Fruit fly (Drosophila melanogaster): ENCODE results near the gene CG2116.

DNA sequence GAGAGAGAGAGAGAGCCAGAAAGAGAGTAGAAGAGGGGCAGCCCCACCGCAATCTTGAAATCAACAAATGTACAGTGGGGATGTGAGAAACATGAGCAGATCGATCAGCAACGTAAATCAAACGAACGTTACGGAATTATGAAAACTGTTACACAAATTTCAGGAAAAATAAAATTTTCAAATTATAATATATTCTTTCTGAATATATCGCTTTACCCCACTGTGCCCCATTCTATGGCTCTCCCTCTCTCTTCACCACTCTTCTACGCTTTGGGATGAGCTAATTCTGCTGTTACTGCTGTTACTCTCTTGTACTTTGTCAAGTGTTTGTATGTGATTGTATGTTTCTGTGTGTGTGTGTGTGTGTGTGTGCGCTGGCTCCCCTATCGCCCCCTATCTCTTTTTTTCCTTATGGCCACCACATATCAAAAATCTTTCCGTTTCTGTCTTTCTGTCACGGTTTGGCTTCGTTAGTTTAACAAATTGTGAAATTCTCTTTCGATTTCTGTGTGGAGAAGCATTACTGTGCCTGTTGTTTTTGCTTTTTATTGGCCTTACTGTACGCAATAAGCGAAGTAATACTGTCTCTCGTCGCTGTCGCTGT is 38.5 kb upstream of the CG2116 start:
- peak; percentile 73 for TF ChIP-seq Hr96 (GFP tag; optimal IDR thresholded peaks at IDR 0.05)
- TF ChIP-seq CG7045 (GFP tag; optimal IDR thresholded peaks at IDR 0.05): peak; percentile 76
- TF ChIP-seq CG14711 (tag; optimal IDR thresholded peaks at IDR 0.05): peak; percentile 90

All from whole organism, adult.